Fruit fly (Drosophila melanogaster): ENCODE measurements around the gene CG15536.

Gene CG15536

dm6 chr3R:30424993-30425392 is at the start of gene CG15536:
Gene CG15536, minus strand, starts transcription at chr3R:30425162.
- TF ChIP-seq Myc (optimal IDR thresholded peaks at IDR 0.05), result peak; percentile 54
- TF ChIP-seq psq (GFP tag; optimal IDR thresholded peaks at IDR 0.05), result no peak
- no peak for TF ChIP-seq tai (GFP tag; optimal IDR thresholded peaks at IDR 0.05)
- no peak for TF ChIP-seq dsf (GFP tag; optimal IDR thresholded peaks at IDR 0.05; ENCODE audit: borderline replicate concordance)
- TF ChIP-seq usp (GFP tag; optimal IDR thresholded peaks at IDR 0.05), result no peak
- TF ChIP-seq CG32264 (GFP tag; optimal IDR thresholded peaks at IDR 0.05), result no peak
- TF ChIP-seq foxo (GFP tag; optimal IDR thresholded peaks at IDR 0.05), result no peak

dm6 chr3R:30472331-30472730 is 47.4 kb upstream of the CG15536 start:
- TF ChIP-seq N (GFP tag; optimal IDR thresholded peaks at IDR 0.05), result no peak
- TF ChIP-seq br (GFP tag; optimal IDR thresholded peaks at IDR 0.05), result no peak
- TF ChIP-seq Hr78 (GFP tag; optimal IDR thresholded peaks at IDR 0.05), result no peak
- no peak for TF ChIP-seq HLH106 (tag; optimal IDR thresholded peaks at IDR 0.05)
- no peak for TF ChIP-seq brk (GFP tag; optimal IDR thresholded peaks at IDR 0.05)
- TF ChIP-seq pan (optimal IDR thresholded peaks at IDR 0.05), result no peak
- no peak for TF ChIP-seq CrebA (GFP tag; optimal IDR thresholded peaks at IDR 0.05; ENCODE audit: borderline replicate concordance)
- TF ChIP-seq psq (GFP tag; optimal IDR thresholded peaks at IDR 0.05), result no peak
- TF ChIP-seq ey (GFP tag; optimal IDR thresholded peaks at IDR 0.05), result no peak
- no peak for TF ChIP-seq Mio (GFP tag; optimal IDR thresholded peaks at IDR 0.05)
- no peak for TF ChIP-seq OdsH (GFP tag; optimal IDR thresholded peaks at IDR 0.05)
- TF ChIP-seq lola (GFP tag; optimal IDR thresholded peaks at IDR 0.05), result no peak
- TF ChIP-seq Vsx2 (GFP tag; optimal IDR thresholded peaks at IDR 0.05; ENCODE audit: partially characterized antibody), result no peak
- TF ChIP-seq rgr (GFP tag; optimal IDR thresholded peaks at IDR 0.05), result no peak
- TF ChIP-seq h (GFP tag; optimal IDR thresholded peaks at IDR 0.05), result no peak
- no peak for TF ChIP-seq dl (GFP tag; optimal IDR thresholded peaks at IDR 0.05; ENCODE audit: insufficient read depth in 1 of 2, partially characterized antibody in 2 of 2)
- no peak for TF ChIP-seq usp (GFP tag; optimal IDR thresholded peaks at IDR 0.05)
- TF ChIP-seq Hr83 (GFP tag; optimal IDR thresholded peaks at IDR 0.05; ENCODE audit: poor library complexity, severe bottlenecking), result no peak
- no peak for TF ChIP-seq woc (GFP tag; optimal IDR thresholded peaks at IDR 0.05)
- no peak for TF ChIP-seq tai (GFP tag; optimal IDR thresholded peaks at IDR 0.05)

dm6 chr3R:30470690-30471089 is 45.7 kb upstream of the CG15536 start:
- no peak for TF ChIP-seq pan (optimal IDR thresholded peaks at IDR 0.05)
- no peak for TF ChIP-seq h (GFP tag; optimal IDR thresholded peaks at IDR 0.05)
- no peak for TF ChIP-seq br (GFP tag; optimal IDR thresholded peaks at IDR 0.05)
- TF ChIP-seq brk (GFP tag; optimal IDR thresholded peaks at IDR 0.05), result no peak

dm6 chr3R:30467062-30467461 is 42.1 kb upstream of the CG15536 start:
- TF ChIP-seq Dfd (GFP tag; optimal IDR thresholded peaks at IDR 0.05) (no peak), Vsx2 (GFP tag; optimal IDR thresholded peaks at IDR 0.05; ENCODE audit: partially characterized antibody) (peak; percentile 49), sv (GFP tag; optimal IDR thresholded peaks at IDR 0.05) (no peak), Myc (optimal IDR thresholded peaks at IDR 0.05) (peak; percentile 39)

- TF ChIP-seq Sp1 (GFP tag; optimal IDR thresholded peaks at IDR 0.05) (no peak), Jra (GFP tag; optimal IDR thresholded peaks at IDR 0.05) (no peak), psq (GFP tag; optimal IDR thresholded peaks at IDR 0.05) (no peak), rgr (GFP tag; optimal IDR thresholded peaks at IDR 0.05) (no peak), h (GFP tag; optimal IDR thresholded peaks at IDR 0.05) (no peak), GATAd (GFP tag; optimal IDR thresholded peaks at IDR 0.05) (no peak), woc (GFP tag; optimal IDR thresholded peaks at IDR 0.05) (no peak), CG32264 (GFP tag; optimal IDR thresholded peaks at IDR 0.05) (no peak), CG9705 (GFP tag; optimal IDR thresholded peaks at IDR 0.05) (no peak), dmrt93B (GFP tag; optimal IDR thresholded peaks at IDR 0.05) (no peak), Rel (GFP tag; optimal IDR thresholded peaks at IDR 0.05) (no peak), Rel (tag; optimal IDR thresholded peaks at IDR 0.05) (no peak), tai (GFP tag; optimal IDR thresholded peaks at IDR 0.05) (no peak), fru (GFP tag; optimal IDR thresholded peaks at IDR 0.05) (no peak), Vsx2 (GFP tag; optimal IDR thresholded peaks at IDR 0.05; ENCODE audit: partially characterized antibody) (no peak)
Measured at dm6 chr3R:30466515-30466914, 41.6 kb upstream of the CG15536 start.

Measured in whole organism, wandering third instar larva.